Fruit fly (Drosophila melanogaster) whole organism, embryonic: ENCODE measurements around the gene ocn.

Experiments
- Antp ChIP-seq: fragments of 200-800 bp; sonication (Bioruptor generic); optimal IDR thresholded peaks from 3 replicates; lab custom pipeline; 2016; ENCODE audit warnings: missing biosample characterization, missing genetic modification characterization
- Atf3 ChIP-seq: fragments of 200-800 bp; sonication (Bioruptor generic); optimal IDR thresholded peaks from 3 replicates; lab custom pipeline; 2016; ENCODE audit warnings: missing biosample characterization, missing genetic modification characterization
- CG10543 ChIP-seq: fragments of 200-800 bp; sonication (Bioruptor generic); optimal IDR thresholded peaks from 3 replicates; lab custom pipeline; 2017; ENCODE audit warnings: missing biosample characterization, mild to moderate bottlenecking, missing genetic modification characterization, moderate library complexity
- CG15514 ChIP-seq: fragments of 200-800 bp; sonication (Bioruptor generic); optimal IDR thresholded peaks from 3 replicates; lab custom pipeline; 2017; ENCODE audit warnings: missing biosample characterization, missing genetic modification characterization, mild to moderate bottlenecking, moderate library complexity, missing genetic modification reagents
- CG16813 ChIP-seq: fragments of 200-800 bp; sonication (Bioruptor generic); IDR thresholded peaks from 3 replicates; pipeline ENCODE4 v1.3.6; 2022; ENCODE audit warnings: missing biosample characterization, missing genetic modification characterization; ENCODE audit not compliant: partially characterized antibody
- CG17829 ChIP-seq: fragments of 200-800 bp; optimal IDR thresholded peaks from 2 replicates; lab custom pipeline; 2019; ENCODE audit warnings: missing biosample characterization, mild to moderate bottlenecking, missing genetic modification characterization, moderate library complexity
- CG1832 ChIP-seq: fragments of 200-800 bp; sonication (Bioruptor generic); optimal IDR thresholded peaks from 2 replicates; lab custom pipeline; 2017; ENCODE audit warnings: missing biosample characterization, mild to moderate bottlenecking, missing genetic modification characterization, inconsistent platforms
- CG18764 ChIP-seq: fragments of 200-800 bp; sonication (Bioruptor generic); optimal IDR thresholded peaks from 3 replicates; lab custom pipeline; 2016; ENCODE audit warnings: missing biosample characterization, missing genetic modification characterization
- CG2712 ChIP-seq: fragments of 200-800 bp; optimal IDR thresholded peaks from 3 replicates; lab custom pipeline; 2019; ENCODE audit warnings: missing biosample characterization, mild to moderate bottlenecking, missing genetic modification characterization, moderate library complexity
- CG32772 ChIP-seq: fragments of 200-800 bp; sonication (Bioruptor generic); IDR thresholded peaks from 2 replicates; pipeline ENCODE4 v1.3.6; 2022; ENCODE audit warnings: missing biosample characterization, missing genetic modification characterization
- CG3281 ChIP-seq: fragments of 200-800 bp; sonication (Bioruptor generic); optimal IDR thresholded peaks from 3 replicates; lab custom pipeline; 2017; ENCODE audit warnings: missing biosample characterization, mild to moderate bottlenecking, missing genetic modification characterization
- CG34422 ChIP-seq: fragments of 200-800 bp; sonication (Bioruptor generic); IDR thresholded peaks from 3 replicates; pipeline ENCODE4 v1.3.6; 2022; ENCODE audit warnings: missing biosample characterization, missing genetic modification characterization
- CG4820 ChIP-seq: fragments of 200-800 bp; sonication (Bioruptor generic); optimal IDR thresholded peaks from 3 replicates; lab custom pipeline; 2016; ENCODE audit warnings: missing biosample characterization, missing genetic modification characterization
- CG6254 ChIP-seq: fragments of 200-800 bp; sonication (Bioruptor generic); optimal IDR thresholded peaks from 3 replicates; lab custom pipeline; 2017; ENCODE audit warnings: mild to moderate bottlenecking, missing biosample characterization, missing genetic modification reagents, missing genetic modification characterization
- CG6765 ChIP-seq: fragments of 200-800 bp; sonication (Bioruptor generic); optimal IDR thresholded peaks from 3 replicates; lab custom pipeline; 2017; ENCODE audit warnings: missing biosample characterization, mild to moderate bottlenecking, missing genetic modification characterization
- CG7556 ChIP-seq: fragments of 200-800 bp; sonication (Bioruptor generic); optimal IDR thresholded peaks from 2 replicates; lab custom pipeline; 2017; ENCODE audit warnings: missing biosample characterization, mild to moderate bottlenecking, missing genetic modification characterization
- CG7987 ChIP-seq: fragments of 200-800 bp; sonication (Bioruptor generic); optimal IDR thresholded peaks from 2 replicates; lab custom pipeline; 2018; ENCODE audit warnings: missing biosample characterization, mild to moderate bottlenecking, missing genetic modification characterization, moderate library complexity
- CG8765 ChIP-seq: fragments of 200-800 bp; sonication (Bioruptor generic); IDR thresholded peaks from 2 replicates; pipeline ENCODE4 v1.3.6; 2022; ENCODE audit warnings: missing biosample characterization, missing genetic modification characterization
- CG9437 ChIP-seq: fragments of 200-800 bp; sonication (Bioruptor generic); optimal IDR thresholded peaks from 2 replicates; lab custom pipeline; 2018; ENCODE audit warnings: missing biosample characterization, mild to moderate bottlenecking, missing genetic modification characterization
- Dad ChIP-seq: fragments of 200-800 bp; sonication (Bioruptor generic); optimal IDR thresholded peaks from 3 replicates; lab custom pipeline; 2016; ENCODE audit warnings: missing biosample characterization, missing genetic modification characterization
- Dp ChIP-seq: fragments of 200-800 bp; sonication (Bioruptor generic); optimal IDR thresholded peaks from 2 replicates; lab custom pipeline; 2018; ENCODE audit warnings: missing biosample characterization, mild to moderate bottlenecking, missing genetic modification characterization, moderate library complexity
- Dref ChIP-seq: fragments of 200-800 bp; sonication (Bioruptor generic); IDR thresholded peaks from 2 replicates; pipeline ENCODE4 v1.3.6; 2022; ENCODE audit warnings: missing biosample characterization, missing genetic modification characterization
- Drgx ChIP-seq: fragments of 200-800 bp; sonication (Bioruptor generic); IDR thresholded peaks from 2 replicates; pipeline ENCODE4 v1.3.6; 2022; ENCODE audit warnings: missing biosample characterization, missing genetic modification characterization
- HLH54F ChIP-seq: fragments of 200-800 bp; sonication (Bioruptor generic); optimal IDR thresholded peaks from 3 replicates; lab custom pipeline; 2016; ENCODE audit warnings: missing biosample characterization, missing genetic modification characterization
- HLHmδ ChIP-seq: fragments of 200-800 bp; sonication (Bioruptor generic); optimal IDR thresholded peaks from 2 replicates; lab custom pipeline; 2018; ENCODE audit warnings: missing biosample characterization, mild to moderate bottlenecking, missing genetic modification characterization, moderate library complexity
- Hr3 ChIP-seq: fragments of 200-800 bp; sonication (Bioruptor generic); optimal IDR thresholded peaks from 3 replicates; lab custom pipeline; 2016; ENCODE audit warnings: missing biosample characterization, missing genetic modification characterization
- Hr51 ChIP-seq, 2 experiments: fragments of 200-800 bp; sonication (Bioruptor generic); optimal IDR thresholded peaks; 2 replicates in 1 of 2; 3 replicates in 1 of 2; lab custom pipeline; 2016 to 2018; ENCODE audit warnings: missing biosample characterization in 2 of 2, missing genetic modification characterization in 2 of 2, mild to moderate bottlenecking in 1 of 2, moderate library complexity in 1 of 2
- MBD-R2 ChIP-seq: fragments of 200-800 bp; sonication (Bioruptor generic); IDR thresholded peaks from 2 replicates; pipeline ENCODE4 v1.3.6; 2022; ENCODE audit warnings: missing biosample characterization, missing genetic modification characterization
- Med ChIP-seq: fragments of 200-800 bp; sonication (Bioruptor generic); peaks from one replicate; lab custom pipeline; 2016; ENCODE audit warnings: missing biosample characterization, missing genetic modification characterization, mild to moderate bottlenecking, inconsistent platforms, moderate library complexity
- NK7.1 ChIP-seq: fragments of 200-800 bp; sonication (Bioruptor generic); optimal IDR thresholded peaks from 3 replicates; lab custom pipeline; 2016; ENCODE audit warnings: missing biosample characterization, missing genetic modification characterization
- PHDP ChIP-seq: fragments of 200-800 bp; sonication (Bioruptor generic); optimal IDR thresholded peaks from 3 replicates; lab custom pipeline; 2018; ENCODE audit warnings: missing biosample characterization, mild to moderate bottlenecking, missing genetic modification characterization, moderate library complexity
- Pdp1 ChIP-seq, 2 experiments: fragments of 200-800 bp; sonication (Bioruptor generic); optimal IDR thresholded peaks; 3 replicates each; lab custom pipeline; 2016; ENCODE audit warnings: missing biosample characterization in 2 of 2, missing genetic modification characterization in 2 of 2, mild to moderate bottlenecking in 1 of 2, moderate library complexity in 1 of 2
- Taf1 ChIP-seq: fragments of 200-800 bp; sonication (Bioruptor generic); IDR thresholded peaks from 2 replicates; pipeline ENCODE4 v1.3.6; 2022; ENCODE audit warnings: missing biosample characterization, missing genetic modification characterization
- amos ChIP-seq: fragments of 200-800 bp; sonication (Bioruptor generic); IDR thresholded peaks from 2 replicates; pipeline ENCODE4 v1.3.6; 2022; ENCODE audit warnings: missing biosample characterization, missing genetic modification characterization; ENCODE audit not compliant: partially characterized antibody
- bigmax ChIP-seq: fragments of 200-800 bp; sonication (Bioruptor generic); optimal IDR thresholded peaks from 2 replicates; lab custom pipeline; 2018; ENCODE audit warnings: missing biosample characterization, mild to moderate bottlenecking, missing genetic modification characterization
- caup ChIP-seq: fragments of 200-800 bp; sonication (Bioruptor generic); optimal IDR thresholded peaks from 3 replicates; lab custom pipeline; 2017; ENCODE audit warnings: missing biosample characterization, mild to moderate bottlenecking, missing genetic modification characterization, moderate library complexity; ENCODE audit not compliant: severe bottlenecking
- crol ChIP-seq: fragments of 200-800 bp; sonication (Bioruptor generic); IDR thresholded peaks from 2 replicates; pipeline ENCODE4 v1.3.6; 2022; ENCODE audit warnings: missing biosample characterization, missing genetic modification characterization
- jigr1 ChIP-seq: fragments of 200-800 bp; sonication (Bioruptor generic); IDR thresholded peaks from 3 replicates; pipeline ENCODE4 v1.3.6; 2022; ENCODE audit warnings: missing biosample characterization, missing genetic modification characterization
- pho ChIP-seq: fragments of 200-800 bp; sonication (Bioruptor generic); optimal IDR thresholded peaks from 2 replicates; lab custom pipeline; 2016; ENCODE audit warnings: missing biosample characterization, missing genetic modification characterization
- pzg ChIP-seq: fragments of 200-800 bp; sonication (Bioruptor generic); optimal IDR thresholded peaks from 3 replicates; lab custom pipeline; 2018; ENCODE audit warnings: missing biosample characterization, mild to moderate bottlenecking, missing genetic modification characterization, moderate library complexity
- repo ChIP-seq: fragments of 200-800 bp; sonication (Bioruptor generic); optimal IDR thresholded peaks from 2 replicates; lab custom pipeline; 2016; ENCODE audit warnings: missing biosample characterization, missing genetic modification characterization
- schlank ChIP-seq: fragments of 200-800 bp; sonication (Bioruptor generic); optimal IDR thresholded peaks from 2 replicates; lab custom pipeline; 2018; ENCODE audit warnings: missing biosample characterization, mild to moderate bottlenecking, missing genetic modification characterization
- sna ChIP-seq: fragments of 200-800 bp; sonication (Bioruptor generic); IDR thresholded peaks from 2 replicates; pipeline ENCODE4 v1.3.6; 2022; ENCODE audit warnings: missing biosample characterization, missing genetic modification characterization; ENCODE audit not compliant: partially characterized antibody
- so ChIP-seq: fragments of 200-800 bp; sonication (Bioruptor generic); IDR thresholded peaks from 3 replicates; pipeline ENCODE4 v1.3.6; 2022; ENCODE audit warnings: missing biosample characterization, missing genetic modification characterization
- sob ChIP-seq: fragments of 200-800 bp; sonication (Bioruptor generic); IDR thresholded peaks from 2 replicates; pipeline ENCODE4 v1.3.6; 2022; ENCODE audit warnings: missing biosample characterization, missing genetic modification characterization
- tio ChIP-seq: fragments of 200-800 bp; sonication (Bioruptor generic); optimal IDR thresholded peaks from 2 replicates; lab custom pipeline; 2017; ENCODE audit warnings: missing biosample characterization, missing genetic modification characterization, inconsistent platforms
- trh ChIP-seq: fragments of 200-800 bp; sonication (Bioruptor generic); optimal IDR thresholded peaks from 2 replicates; lab custom pipeline; 2016; ENCODE audit warnings: missing biosample characterization, missing genetic modification characterization
- unc-4 ChIP-seq: fragments of 200-800 bp; sonication (Bioruptor generic); IDR thresholded peaks from 2 replicates; pipeline ENCODE4 v1.3.6; 2022; ENCODE audit warnings: missing biosample characterization, missing genetic modification characterization; ENCODE audit not compliant: partially characterized antibody
- vvl ChIP-seq: fragments of 200-800 bp; sonication (Bioruptor generic); IDR thresholded peaks from 2 replicates; pipeline ENCODE4 v1.3.6; 2022; ENCODE audit warnings: missing biosample characterization, missing genetic modification characterization

ocn gene

DNA sequence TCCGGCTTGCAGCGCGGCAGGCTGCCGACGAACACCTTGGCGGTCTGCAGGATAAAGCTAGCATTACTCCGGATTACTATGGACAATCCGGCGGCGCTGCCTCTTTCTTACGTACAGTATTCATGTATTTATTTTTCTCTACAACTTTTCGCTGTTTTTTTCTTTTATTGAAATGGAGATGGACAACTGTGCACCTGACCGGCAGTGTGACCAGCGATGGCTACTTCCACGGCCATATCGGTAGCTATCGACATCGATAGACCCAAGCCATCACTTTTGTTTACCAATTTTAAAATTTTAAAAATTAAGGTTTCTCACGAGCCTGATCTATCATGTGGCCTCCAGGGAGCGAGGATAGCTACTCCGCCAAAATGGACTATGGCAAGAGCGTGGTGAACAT lies 42.5 kb downstream of the ocn start, which contains the start of the genes CG7903 and Sas-6 (continued):
- TF ChIP-seq amos (GFP tag; lab: Robert Waterston, UW) (peak; percentile 78), pho (no peak), CG3281 (GFP tag; lab: Kevin White, UChicago) (no peak), unc-4 (GFP tag; lab: Robert Waterston, UW) (peak; percentile 77), so (no peak), CG6254 (no peak), Dad (GFP tag; lab: Kevin White, UChicago) (no peak), NK7.1 (GFP tag; lab: Kevin White, UChicago) (no peak), sob (GFP tag; lab: Robert Waterston, UW) (0 out of 2 replicates have a peak, but pooled peaks have one; percentile 26), CG2712 (tag; lab: Kevin White, UChicago) (no peak)

DNA sequence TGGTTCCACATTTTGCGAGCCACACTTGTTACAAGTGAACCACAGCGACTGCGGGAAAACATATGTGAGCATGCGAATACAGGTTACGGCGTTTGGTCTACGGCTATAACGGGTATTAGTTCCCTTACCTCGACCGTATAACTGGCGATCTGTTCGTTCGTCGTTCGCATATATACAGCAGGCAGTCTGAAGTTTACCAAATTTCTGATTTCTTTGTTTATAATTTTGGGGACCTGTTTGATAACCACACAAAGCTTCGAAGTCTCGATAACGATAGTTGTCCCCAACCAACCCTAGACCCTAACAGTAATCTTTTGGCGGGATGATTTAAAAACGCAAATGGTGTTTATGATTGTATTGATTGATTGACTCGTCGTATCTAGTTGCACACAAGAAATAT lies 44.4 kb downstream of the ocn start, which contains the start of gene Acph-1:
Gene Acph-1 (minus strand): TSS at position 278 of the 400 bp plus-strand sequence.
- TF ChIP-seq CG8765 (GFP tag; lab: Robert Waterston, UW) (no peak), jigr1 (GFP tag; lab: Robert Waterston, UW) (no peak), Pdp1 (GFP tag; optimal IDR thresholded peaks at IDR 0.05; lab: Kevin White, UChicago) (peak in 1 of 2 experiments; percentile 52), sna (GFP tag; lab: Robert Waterston, UW) (no peak), trh (GFP tag; lab: Kevin White, UChicago) (no peak), HLHmδ (GFP tag; lab: Kevin White, UChicago) (no peak), schlank (tag; lab: Kevin White, UChicago) (no peak), Dp (GFP tag; lab: Kevin White, UChicago) (peak; percentile 82), crol (GFP tag; lab: Robert Waterston, UW) (no peak), CG7556 (GFP tag; lab: Kevin White, UChicago) (no peak), repo (GFP tag; lab: Kevin White, UChicago) (no peak), Antp (GFP tag; lab: Kevin White, UChicago) (no peak), vvl (GFP tag; lab: Robert Waterston, UW) (no peak), caup (GFP tag; lab: Kevin White, UChicago) (no peak), Med (GFP tag; lab: Kevin White, UChicago) (peak; percentile 62), Taf1 (no peak), Hr51 (GFP tag; optimal IDR thresholded peaks at IDR 0.05; lab: Kevin White, UChicago) (no peak), Atf3 (no peak), CG9437 (GFP tag; lab: Kevin White, UChicago) (no peak), CG34422 (GFP tag; lab: Robert Waterston, UW) (no peak), unc-4 (GFP tag; lab: Robert Waterston, UW) (peak; percentile 22; the same call in 1 of the 2 replicates), CG10543 (no peak), CG16813 (GFP tag; lab: Robert Waterston, UW) (0 out of 3 replicates have a peak, but pooled peaks have one; percentile 24), PHDP (tag; lab: Kevin White, UChicago) (no peak), Dref (GFP tag; lab: Robert Waterston, UW) (peak; percentile 69), CG6765 (peak; percentile 9), CG1832 (GFP tag; lab: Kevin White, UChicago) (no peak), MBD-R2 (peak; percentile 41), Drgx (no peak), CG32772 (GFP tag; lab: Robert Waterston, UW) (no peak), CG15514 (peak; percentile 86), bigmax (GFP tag; lab: Kevin White, UChicago) (peak; percentile 32), tio (no peak), pzg (GFP tag; lab: Kevin White, UChicago) (peak; percentile 40), CG4820 (GFP tag; lab: Kevin White, UChicago) (no peak), CG7987 (no peak), CG17829 (no peak), Hr3 (GFP tag; lab: Kevin White, UChicago) (no peak), CG18764 (GFP tag; lab: Kevin White, UChicago) (no peak), HLH54F (GFP tag; lab: Kevin White, UChicago) (no peak)
